Worm (Caenorhabditis elegans): ENCODE data around the gene puf-6.
A peak's percentile ranks its signal among the peaks of the same experiment; 100 is the strongest.

The puf-6 gene

ce11 chrII:13076301-13076916 lies 33.2 kb upstream of the puf-6 start:
- TF ChIP-seq hlh-17 (GFP tag; optimal IDR thresholded peaks at IDR 0.05; ENCODE audit: borderline replicate concordance) (no peak), fos-1 (tag; optimal IDR thresholded peaks at IDR 0.05) (no peak), efl-1 (optimal IDR thresholded peaks at IDR 0.05) (no peak), efl-1 (GFP tag; optimal IDR thresholded peaks at IDR 0.05 in 1 of 2) (peak in 1 of 2 experiments; percentile 75), nhr-90 (tag; optimal IDR thresholded peaks at IDR 0.05; ENCODE audit: poor library complexity) (no peak), C34B4.2 (tag; optimal IDR thresholded peaks at IDR 0.05) (no peak), egl-27 (tag; optimal IDR thresholded peaks at IDR 0.05) (no peak), lin-39 (tag; optimal IDR thresholded peaks at IDR 0.05) (no peak), elt-2 (tag; optimal IDR thresholded peaks at IDR 0.05) (peak; percentile 54)

- TF ChIP-seq nhr-19 (GFP tag; conservative IDR thresholded peaks at IDR 0.05) (no peak), efl-1 (optimal IDR thresholded peaks at IDR 0.05) (no peak), efl-1 (GFP tag; optimal IDR thresholded peaks at IDR 0.05 in 1 of 2) (peak in 1 of 2 experiments; percentile 77)
Observed at ce11 chrII:13073742-13074141, 30.5 kb upstream of the puf-6 start.

- TF ChIP-seq isw-1 (GFP tag; IDR thresholded peaks at IDR 0.05) (no peak), mef-2 (tag; optimal IDR thresholded peaks at IDR 0.05) (no peak), pax-3 (tag; optimal IDR thresholded peaks at IDR 0.05) (no peak), vab-15 (tag; optimal IDR thresholded peaks at IDR 0.05) (no peak), ztf-4 (tag; optimal IDR thresholded peaks at IDR 0.05) (no peak), ceh-63 (GFP tag; optimal IDR thresholded peaks at IDR 0.05) (no peak), pqm-1 (tag; optimal IDR thresholded peaks at IDR 0.05) (peak; percentile 79), ceh-8 (GFP tag; optimal IDR thresholded peaks at IDR 0.05) (no peak), hlh-4 (tag; optimal IDR thresholded peaks at IDR 0.05) (no peak), lin-35 (GFP tag; optimal IDR thresholded peaks at IDR 0.05) (peak in 1 of 2 experiments; percentile 33), hpl-2 (GFP tag; optimal IDR thresholded peaks at IDR 0.05) (no peak), aha-1 (tag; optimal IDR thresholded peaks at IDR 0.05) (no peak), elt-2 (tag; optimal IDR thresholded peaks at IDR 0.05) (peak; percentile 69)
Observed at ce11 chrII:13073102-13073501, 29.9 kb upstream of the puf-6 start, which contains the start of gene F42G4.5. TSS of gene F42G4.5 (plus strand) at chrII:13073480.

- TF ChIP-seq nhr-12 (tag; optimal IDR thresholded peaks at IDR 0.05) (no peak), irx-1 (tag; optimal IDR thresholded peaks at IDR 0.05) (no peak), lin-15B (tag; optimal IDR thresholded peaks at IDR 0.05) (no peak), ceh-82 (tag; optimal IDR thresholded peaks at IDR 0.05) (peak in 1 of 3 experiments; percentile 15), nhr-237 (tag; optimal IDR thresholded peaks at IDR 0.05) (no peak), nhr-47 (tag; optimal IDR thresholded peaks at IDR 0.05) (no peak), mef-2 (tag; optimal IDR thresholded peaks at IDR 0.05) (peak; percentile 11), lin-14 (GFP tag; optimal IDR thresholded peaks at IDR 0.05) (peak; percentile 69), lin-39 (tag; optimal IDR thresholded peaks at IDR 0.05) (no peak), lsy-2 (tag; optimal IDR thresholded peaks at IDR 0.05) (peak in 1 of 2 experiments; percentile 29), ceh-8 (GFP tag; optimal IDR thresholded peaks at IDR 0.05) (peak; percentile 11), nhr-90 (tag; optimal IDR thresholded peaks at IDR 0.05; ENCODE audit: poor library complexity) (no peak), jun-1 (tag; optimal IDR thresholded peaks at IDR 0.05) (no peak), Y116A8C.19 (tag; optimal IDR thresholded peaks at IDR 0.05; ENCODE audit: borderline replicate concordance) (no peak), hlh-4 (tag; optimal IDR thresholded peaks at IDR 0.05) (no peak), snu-23 (GFP tag; optimal IDR thresholded peaks at IDR 0.05) (peak; percentile 20), grh-1 (GFP tag; IDR thresholded peaks at IDR 0.05) (no peak), aha-1 (tag; optimal IDR thresholded peaks at IDR 0.05) (no peak), nhr-20 (tag; optimal IDR thresholded peaks at IDR 0.05) (peak; percentile 14), tbx-2 (tag; optimal IDR thresholded peaks at IDR 0.05) (peak; percentile 4), nhr-11 (tag; optimal IDR thresholded peaks at IDR 0.05) (no peak), sup-37 (GFP tag; optimal IDR thresholded peaks at IDR 0.05) (no peak), unc-86 (tag; optimal IDR thresholded peaks at IDR 0.05) (no peak), nhr-71 (tag; optimal IDR thresholded peaks at IDR 0.05) (peak; percentile 53), F16B12.6 (tag; optimal IDR thresholded peaks at IDR 0.05) (no peak), ets-5 (GFP tag; IDR thresholded peaks at IDR 0.05) (no peak), rnt-1 (tag; optimal IDR thresholded peaks at IDR 0.05) (peak; percentile 48), sptf-1 (tag; optimal IDR thresholded peaks at IDR 0.05) (no peak), dsc-1 (tag; optimal IDR thresholded peaks at IDR 0.05) (peak; percentile 39), ztf-4 (tag; optimal IDR thresholded peaks at IDR 0.05) (no peak)
Observed at ce11 chrII:13066777-13067290, 23.6 kb upstream of the puf-6 start.
